Worm (Caenorhabditis elegans): ENCODE data around the gene che-6.

ce11 chrIV:2136607-2137006 lies 25.4 kb upstream of the che-6 start, which contains the start of gene test-1:
- TF ChIP-seq tbx-2 (tag; optimal IDR thresholded peaks at IDR 0.05) (no peak), ttx-3 (tag; optimal IDR thresholded peaks at IDR 0.05) (no peak), unc-3 (GFP tag; conservative IDR thresholded peaks at IDR 0.05) (no peak), unc-3 (tag; optimal IDR thresholded peaks at IDR 0.05) (no peak), ceh-30 (tag; optimal IDR thresholded peaks at IDR 0.05) (no peak), pqm-1 (tag; optimal IDR thresholded peaks at IDR 0.05) (no peak), madf-2 (tag; optimal IDR thresholded peaks at IDR 0.05) (no peak), fkh-6 (tag; optimal IDR thresholded peaks at IDR 0.05) (no peak), Y22D7AL.16 (tag; optimal IDR thresholded peaks at IDR 0.05) (no peak), hlh-13 (GFP tag; optimal IDR thresholded peaks at IDR 0.05) (no peak), dve-1 (tag; optimal IDR thresholded peaks at IDR 0.05) (no peak), fkh-10 (GFP tag; optimal IDR thresholded peaks at IDR 0.05) (no peak), sox-2 (GFP tag; IDR thresholded peaks at IDR 0.05) (no peak)
